Worm (Caenorhabditis elegans): ENCODE data around the gene flp-16.
A peak's percentile ranks its signal among the peaks of the same experiment; 100 is the strongest.

The flp-16 gene

ce11 chrII:13230489-13231196, 4.5 kb upstream of the flp-16 start:
- no peak for TF ChIP-seq snpc-4 (tag; optimal IDR thresholded peaks at IDR 0.05)

ce11 chrII:13233712-13234111, 1.4 kb upstream of the flp-16 start:
- TF ChIP-seq mls-2 (tag; optimal IDR thresholded peaks at IDR 0.05) (no peak), bed-3 (GFP tag; optimal IDR thresholded peaks at IDR 0.05) (no peak), cnd-1 (tag; optimal IDR thresholded peaks at IDR 0.05) (no peak), zip-8 (tag; optimal IDR thresholded peaks at IDR 0.05) (no peak), ham-2 (GFP tag; optimal IDR thresholded peaks at IDR 0.05) (no peak), unc-62 (GFP tag; optimal IDR thresholded peaks at IDR 0.05) (no peak), tbx-8 (GFP tag; optimal IDR thresholded peaks at IDR 0.05) (no peak), unc-39 (tag; optimal IDR thresholded peaks at IDR 0.05) (no peak), M03D4.4 (tag; optimal IDR thresholded peaks at IDR 0.05) (no peak), lsy-2 (tag; optimal IDR thresholded peaks at IDR 0.05) (no peak), snpc-4 (tag; optimal IDR thresholded peaks at IDR 0.05) (no peak), mab-5 (tag; optimal IDR thresholded peaks at IDR 0.05) (no peak), nhr-12 (tag; optimal IDR thresholded peaks at IDR 0.05) (no peak), elt-3 (tag; optimal IDR thresholded peaks at IDR 0.05) (no peak), sptf-1 (tag; optimal IDR thresholded peaks at IDR 0.05) (no peak), nhr-76 (tag; optimal IDR thresholded peaks at IDR 0.05) (no peak), sem-2 (GFP tag; optimal IDR thresholded peaks at IDR 0.05) (no peak), nhr-237 (tag; optimal IDR thresholded peaks at IDR 0.05) (no peak), flh-1 (GFP tag; optimal IDR thresholded peaks at IDR 0.05) (no peak)

- TF ChIP-seq flh-1 (GFP tag; optimal IDR thresholded peaks at IDR 0.05) (no peak), pha-4 (tag; optimal IDR thresholded peaks at IDR 0.05) (peak; percentile 13), elt-1 (tag; optimal IDR thresholded peaks at IDR 0.05; ENCODE audit: borderline replicate concordance, insufficient read depth) (no peak), unc-120 (tag; optimal IDR thresholded peaks at IDR 0.05; ENCODE audit: poor library complexity, severe bottlenecking) (no peak), lin-32 (GFP tag; optimal IDR thresholded peaks at IDR 0.05) (no peak), tbx-8 (GFP tag; optimal IDR thresholded peaks at IDR 0.05) (no peak), ham-2 (GFP tag; optimal IDR thresholded peaks at IDR 0.05) (no peak), mls-2 (tag; optimal IDR thresholded peaks at IDR 0.05) (no peak), lsy-2 (tag; optimal IDR thresholded peaks at IDR 0.05) (peak; percentile 38), sem-2 (GFP tag; optimal IDR thresholded peaks at IDR 0.05) (no peak), ces-1 (GFP tag; optimal IDR thresholded peaks at IDR 0.05) (peak; percentile 84), drap-1 (GFP tag; optimal IDR thresholded peaks at IDR 0.05) (no peak), unc-39 (tag; optimal IDR thresholded peaks at IDR 0.05) (no peak), ztf-11 (tag; optimal IDR thresholded peaks at IDR 0.05) (no peak), mep-1 (tag; optimal IDR thresholded peaks at IDR 0.05) (peak; percentile 37), zip-8 (tag; optimal IDR thresholded peaks at IDR 0.05) (no peak), ceh-39 (tag; optimal IDR thresholded peaks at IDR 0.05) (no peak), ceh-43 (GFP tag; optimal IDR thresholded peaks at IDR 0.05) (no peak), unc-62 (GFP tag; optimal IDR thresholded peaks at IDR 0.05) (no peak), lin-13 (tag; optimal IDR thresholded peaks at IDR 0.05) (no peak), nhr-2 (tag; optimal IDR thresholded peaks at IDR 0.05) (no peak), nhr-76 (tag; optimal IDR thresholded peaks at IDR 0.05) (no peak), blmp-1 (tag; optimal IDR thresholded peaks at IDR 0.05) (no peak), snpc-4 (tag; optimal IDR thresholded peaks at IDR 0.05) (no peak), M03D4.4 (tag; optimal IDR thresholded peaks at IDR 0.05) (no peak), sptf-1 (tag; optimal IDR thresholded peaks at IDR 0.05) (no peak), elt-3 (tag; optimal IDR thresholded peaks at IDR 0.05) (no peak), nhr-12 (tag; optimal IDR thresholded peaks at IDR 0.05) (no peak), nhr-28 (tag; optimal IDR thresholded peaks at IDR 0.05) (no peak), hlh-1 (tag; optimal IDR thresholded peaks at IDR 0.05) (no peak), nhr-237 (tag; optimal IDR thresholded peaks at IDR 0.05) (peak; percentile 29), cnd-1 (tag; optimal IDR thresholded peaks at IDR 0.05) (no peak), ceh-83 (GFP tag; optimal IDR thresholded peaks at IDR 0.05) (no peak), bed-3 (GFP tag; optimal IDR thresholded peaks at IDR 0.05) (no peak), mab-5 (tag; optimal IDR thresholded peaks at IDR 0.05) (no peak)
These were observed 2.8 kb downstream of the flp-16 start, which contains the start of gene romo-1 for ce11 chrII:13237829-13238404. TSS of gene romo-1 (minus strand) at chrII:13237907.

All from whole organism, mixed stage, embryonic.